Fruit fly (Drosophila melanogaster): ENCODE measurements around the gene viaf.
A peak's percentile ranks its signal among the peaks of the same experiment; 100 is the strongest.

viaf gene

DNA sequence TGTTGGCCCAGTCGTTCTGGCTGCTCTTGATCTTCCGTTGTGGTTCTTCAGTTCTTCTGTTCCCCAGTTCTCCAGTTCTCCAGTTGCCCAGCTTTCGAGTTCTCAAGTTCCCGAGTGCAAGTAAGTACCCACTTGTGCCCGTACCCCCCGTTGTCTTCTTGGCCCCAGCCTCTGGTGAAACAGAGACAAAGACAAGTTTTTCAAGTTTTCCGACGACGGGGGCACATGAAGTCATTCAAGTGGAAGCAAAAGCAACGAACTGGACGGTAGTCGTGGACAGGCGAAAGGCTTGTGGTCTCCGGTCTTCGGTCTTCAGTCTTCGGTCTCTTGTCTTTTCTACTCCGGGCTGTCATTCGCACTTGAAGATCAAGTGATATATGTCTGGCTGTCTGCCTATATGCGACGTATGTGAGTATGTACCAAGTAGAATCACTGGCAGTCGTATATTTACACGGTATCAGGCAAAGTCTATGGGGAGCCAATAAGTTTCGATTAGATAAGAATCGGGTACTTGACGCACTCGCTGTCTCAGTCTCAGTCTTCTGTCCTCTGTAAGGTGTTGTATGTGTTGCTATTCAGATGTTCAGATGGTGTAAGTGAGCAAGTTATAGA is 47.4 kb upstream of the viaf start (continued):
- TF ChIP-seq spab (GFP tag; optimal IDR thresholded peaks at IDR 0.05) (peak; percentile 14), lz (GFP tag; optimal IDR thresholded peaks at IDR 0.05) (no peak), CG6276 (GFP tag; optimal IDR thresholded peaks at IDR 0.05) (peak; percentile 42), acj6 (GFP tag; optimal IDR thresholded peaks at IDR 0.05) (no peak), Lpt (GFP tag; optimal IDR thresholded peaks at IDR 0.05) (peak; percentile 63), Hr4 (GFP tag; optimal IDR thresholded peaks at IDR 0.05) (peak; percentile 10), CG8632 (GFP tag; optimal IDR thresholded peaks at IDR 0.05) (no peak), CG11902 (GFP tag; optimal IDR thresholded peaks at IDR 0.05) (no peak), CG6163 (GFP tag; IDR thresholded peaks at IDR 0.05) (peak; percentile 27; the same call in 1 of the 3 replicates), Blimp-1 (GFP tag; optimal IDR thresholded peaks at IDR 0.05) (peak; percentile 12), Eip78C (GFP tag) (peak; percentile 49), dac (GFP tag; optimal IDR thresholded peaks at IDR 0.05) (no peak), CG1621 (tag; optimal IDR thresholded peaks at IDR 0.05) (peak; percentile 78), Smox (GFP tag; optimal IDR thresholded peaks at IDR 0.05) (no peak), Eip93F (GFP tag; optimal IDR thresholded peaks at IDR 0.05) (no peak), dsx (GFP tag; optimal IDR thresholded peaks at IDR 0.05; ENCODE audit: poor library complexity, severe bottlenecking) (peak; percentile 68), CG8319 (GFP tag; optimal IDR thresholded peaks at IDR 0.05) (no peak), Ets96B (tag; optimal IDR thresholded peaks at IDR 0.05) (no peak), topi (GFP tag; optimal IDR thresholded peaks at IDR 0.05) (no peak), CG11294 (GFP tag; IDR thresholded peaks at IDR 0.05) (no peak), OdsH (GFP tag; optimal IDR thresholded peaks at IDR 0.05) (no peak), Sox15 (GFP tag; optimal IDR thresholded peaks at IDR 0.05) (no peak), Sox102F (GFP tag; optimal IDR thresholded peaks at IDR 0.05) (peak; percentile 26), Sox14 (GFP tag; optimal IDR thresholded peaks at IDR 0.05) (peak; percentile 76)

DNA sequence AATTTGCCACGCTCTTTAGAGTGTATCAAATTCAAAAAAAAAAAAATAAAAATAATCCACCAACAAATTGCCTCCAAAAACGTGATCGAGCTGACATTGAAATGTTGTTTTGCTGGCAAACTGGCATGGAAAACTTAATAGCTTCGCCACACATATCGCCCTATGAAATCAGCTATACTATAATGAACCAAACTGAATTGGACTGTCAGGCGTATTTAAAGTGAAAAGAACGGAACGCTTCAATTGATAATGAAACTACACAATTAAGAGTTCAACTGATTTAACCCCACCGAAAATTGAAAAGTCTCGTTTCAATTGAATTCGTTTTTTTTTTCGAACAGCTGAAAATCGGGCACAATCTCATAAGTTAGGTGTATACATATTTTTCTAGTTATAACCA is 46.1 kb upstream of the viaf start:
- TF ChIP-seq Eip93F (GFP tag; optimal IDR thresholded peaks at IDR 0.05) (no peak), CG32006 (GFP tag; optimal IDR thresholded peaks at IDR 0.05) (no peak), CG15336 (GFP tag; IDR thresholded peaks at IDR 0.05) (no peak), OdsH (GFP tag; optimal IDR thresholded peaks at IDR 0.05) (no peak), CG10631 (GFP tag; optimal IDR thresholded peaks at IDR 0.05) (no peak), CG6808 (GFP tag; optimal IDR thresholded peaks at IDR 0.05) (no peak), Eip75B (GFP tag; optimal IDR thresholded peaks at IDR 0.05) (no peak), Smox (GFP tag; optimal IDR thresholded peaks at IDR 0.05) (no peak)

DNA sequence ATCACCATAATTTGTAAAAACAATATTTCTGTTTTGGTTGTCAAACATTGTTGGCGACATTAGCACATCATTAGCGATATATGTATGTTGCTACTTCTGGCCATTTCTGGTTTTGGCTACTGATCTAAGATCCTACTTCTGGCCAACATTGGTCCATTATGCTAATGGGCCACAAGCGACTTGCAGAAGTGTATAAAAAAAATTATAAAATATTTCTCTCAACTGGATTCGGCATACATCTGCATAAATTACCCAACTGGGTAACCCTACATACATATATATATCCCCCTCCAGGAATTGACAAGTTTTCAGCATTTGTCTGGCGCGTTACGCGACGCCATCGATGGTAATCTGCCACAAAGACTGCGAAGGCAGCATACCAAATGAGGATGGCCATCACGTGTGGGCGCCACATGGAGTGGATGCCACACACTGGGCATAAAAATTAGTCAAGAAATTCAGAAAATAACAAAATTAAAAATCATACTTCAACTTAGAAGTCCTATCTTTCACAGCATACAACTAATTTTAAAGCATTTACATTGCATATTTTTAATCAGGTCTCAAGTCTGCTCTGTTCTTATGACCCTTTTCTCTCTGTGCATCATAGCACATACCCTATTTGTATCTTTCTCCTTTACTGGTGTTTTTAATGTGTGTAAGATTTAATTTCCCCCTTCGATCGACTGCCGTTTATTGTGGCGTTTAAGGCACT is 44.6 kb upstream of the viaf start:
- TF ChIP-seq Lpt (GFP tag; optimal IDR thresholded peaks at IDR 0.05) (no peak), CG8119 (GFP tag; IDR thresholded peaks at IDR 0.05) (peak; percentile 38; the same call in 2 of the 3 replicates), Hr4 (GFP tag; optimal IDR thresholded peaks at IDR 0.05) (peak; percentile 27), Eip75B (GFP tag; optimal IDR thresholded peaks at IDR 0.05) (no peak), Sox14 (GFP tag; optimal IDR thresholded peaks at IDR 0.05) (peak; percentile 27), CG8319 (GFP tag; optimal IDR thresholded peaks at IDR 0.05) (no peak), achi (GFP tag; optimal IDR thresholded peaks at IDR 0.05) (peak; percentile 21), Eip93F (GFP tag; optimal IDR thresholded peaks at IDR 0.05) (no peak), cyc (GFP tag; optimal IDR thresholded peaks at IDR 0.05) (peak; percentile 37), CG6792 (GFP tag; optimal IDR thresholded peaks at IDR 0.05) (no peak), CG3032 (tag; optimal IDR thresholded peaks at IDR 0.05) (peak; percentile 49), CG34406 (GFP tag; optimal IDR thresholded peaks at IDR 0.05) (no peak), Gug (GFP tag; IDR thresholded peaks at IDR 0.05) (peak; percentile 34; the same call in 1 of the 2 replicates), Ets21C (GFP tag; optimal IDR thresholded peaks at IDR 0.05) (no peak), Hr38 (GFP tag; optimal IDR thresholded peaks at IDR 0.05) (no peak), eg (GFP tag; IDR thresholded peaks at IDR 0.05) (peak; percentile 49; the same call in 2 of the 3 replicates), fd85E (GFP tag; optimal IDR thresholded peaks at IDR 0.05) (no peak), net (GFP tag; optimal IDR thresholded peaks at IDR 0.05) (peak; percentile 5), Met (GFP tag; optimal IDR thresholded peaks at IDR 0.05) (no peak), CG6276 (GFP tag; optimal IDR thresholded peaks at IDR 0.05) (no peak), OdsH (GFP tag; optimal IDR thresholded peaks at IDR 0.05) (no peak), CG11762 (GFP tag; optimal IDR thresholded peaks at IDR 0.05; ENCODE audit: insufficient read depth) (peak; percentile 3), CG6163 (GFP tag; IDR thresholded peaks at IDR 0.05) (peak; percentile 74), lz (GFP tag; optimal IDR thresholded peaks at IDR 0.05) (no peak), svp (GFP tag) (no peak), CG7368 (GFP tag; optimal IDR thresholded peaks at IDR 0.05) (no peak), CG6808 (GFP tag; optimal IDR thresholded peaks at IDR 0.05) (peak; percentile 49), salr (GFP tag; optimal IDR thresholded peaks at IDR 0.05) (no peak), Sox15 (GFP tag; optimal IDR thresholded peaks at IDR 0.05) (no peak)

Measured in whole organism, prepupa.